Fruit fly (Drosophila melanogaster) Kc167 (cell line): Measurements from ENCODE around the gene CG34462.

Experiments used
- Sin3A ChIP-seq: fragments of >200 bp; optimal IDR thresholded peaks from 2 replicates; lab custom pipeline; 2018; ENCODE audit warnings: missing external identifiers
- h ChIP-seq: fragments of >200 bp; optimal IDR thresholded peaks from 3 replicates; lab custom pipeline; 2018; ENCODE audit warnings: missing external identifiers
- psq ChIP-seq: fragments of >200 bp; optimal IDR thresholded peaks from 2 replicates; lab custom pipeline; 2017; ENCODE audit warnings: missing external identifiers

DNA sequence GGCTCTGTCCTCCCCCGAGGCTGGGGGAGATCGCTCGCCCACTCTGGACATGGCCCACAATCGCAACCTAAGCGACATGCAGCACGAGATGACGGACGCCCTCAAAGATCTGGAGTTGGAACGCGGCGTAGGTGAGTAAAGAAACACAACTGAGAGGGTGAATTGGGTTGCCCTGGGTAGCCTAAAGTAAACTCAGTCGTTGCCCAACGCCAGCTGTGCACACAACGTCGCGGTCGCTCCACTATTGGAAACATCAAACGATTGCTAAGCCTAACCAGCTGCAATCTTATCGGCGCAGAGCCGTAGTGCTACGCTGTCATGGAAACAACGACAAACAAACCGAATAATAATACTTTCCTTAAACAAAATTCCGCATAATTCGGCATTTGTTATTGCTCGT, 19.0 kb downstream of the CG34462 start:
- TF ChIP-seq h (lab: Kevin White, UChicago): no peak
- TF ChIP-seq psq (lab: Kevin White, UChicago): no peak
- no peak for TF ChIP-seq Sin3A (lab: Kevin White, UChicago)
